Fruit fly (Drosophila melanogaster) whole organism, embryonic: ENCODE data around the gene dsd.

ENCODE experiments used
- Ada2b ChIP-seq: fragments of 200-800 bp; sonication (Bioruptor generic); IDR thresholded peaks from 2 replicates; pipeline ENCODE4 v1.3.6; 2022; ENCODE audit warnings: missing biosample characterization, missing genetic modification characterization
- Antp ChIP-seq: fragments of 200-800 bp; sonication (Bioruptor generic); optimal IDR thresholded peaks from 3 replicates; lab custom pipeline; 2016; ENCODE audit warnings: missing biosample characterization, missing genetic modification characterization
- Bdp1 ChIP-seq: fragments of 200-800 bp; sonication (Bioruptor generic); optimal IDR thresholded peaks from 3 replicates; lab custom pipeline; 2016; ENCODE audit warnings: missing biosample characterization, missing genetic modification characterization
- CG10147 ChIP-seq: fragments of 200-800 bp; sonication (Bioruptor generic); optimal IDR thresholded peaks from 2 replicates; lab custom pipeline; 2019; ENCODE audit warnings: missing biosample characterization, mild to moderate bottlenecking, missing genetic modification characterization, moderate library complexity
- CG10366 ChIP-seq: fragments of 200-800 bp; sonication (Bioruptor generic); IDR thresholded peaks from 2 replicates; pipeline ENCODE4 v1.3.6; 2022; ENCODE audit warnings: missing biosample characterization, missing genetic modification characterization
- CG10654 ChIP-seq: fragments of 200-800 bp; sonication (Bioruptor generic); optimal IDR thresholded peaks from 2 replicates; lab custom pipeline; 2016; ENCODE audit warnings: missing biosample characterization, missing genetic modification characterization
- CG11504 ChIP-seq: fragments of 200-800 bp; sonication (Bioruptor generic); optimal IDR thresholded peaks from 3 replicates; lab custom pipeline; 2019; ENCODE audit warnings: missing biosample characterization, mild to moderate bottlenecking, missing genetic modification characterization, moderate library complexity
- CG13296 ChIP-seq: fragments of 200-800 bp; sonication (Bioruptor generic); optimal IDR thresholded peaks from 3 replicates; lab custom pipeline; 2018; ENCODE audit warnings: missing biosample characterization, mild to moderate bottlenecking, missing genetic modification characterization
- CG14441 ChIP-seq: fragments of 200-800 bp; sonication (Bioruptor generic); IDR thresholded peaks from 2 replicates; pipeline ENCODE4 v1.3.6; 2022; ENCODE audit warnings: missing biosample characterization, missing genetic modification characterization
- CG15269 ChIP-seq: fragments of 200-800 bp; sonication (Bioruptor generic); optimal IDR thresholded peaks from 2 replicates; lab custom pipeline; 2018; ENCODE audit warnings: missing biosample characterization, mild to moderate bottlenecking, missing genetic modification characterization, moderate library complexity
- CG16863 ChIP-seq: fragments of 200-800 bp; sonication (Bioruptor generic); optimal IDR thresholded peaks from 3 replicates; lab custom pipeline; 2016; ENCODE audit warnings: missing biosample characterization, missing genetic modification characterization
- CG18599 ChIP-seq: fragments of 200-800 bp; sonication (Bioruptor generic); optimal IDR thresholded peaks from 3 replicates; lab custom pipeline; 2017; ENCODE audit warnings: missing biosample characterization, missing genetic modification characterization, mild to moderate bottlenecking, moderate library complexity, missing genetic modification reagents
- CG18619 ChIP-seq: fragments of 200-800 bp; sonication (Bioruptor generic); optimal IDR thresholded peaks from 3 replicates; lab custom pipeline; 2017; ENCODE audit warnings: missing biosample characterization, mild to moderate bottlenecking, missing genetic modification characterization
- CG2120 ChIP-seq: fragments of 200-800 bp; sonication (Bioruptor generic); optimal IDR thresholded peaks from 3 replicates; lab custom pipeline; 2016; ENCODE audit warnings: missing biosample characterization, missing genetic modification characterization
- CG31224 ChIP-seq: fragments of 200-800 bp; sonication (Bioruptor generic); IDR thresholded peaks from 2 replicates; pipeline ENCODE4 v1.3.6; 2022; ENCODE audit warnings: missing biosample characterization, missing genetic modification characterization
- CG3281 ChIP-seq: fragments of 200-800 bp; sonication (Bioruptor generic); optimal IDR thresholded peaks from 3 replicates; lab custom pipeline; 2017; ENCODE audit warnings: missing biosample characterization, mild to moderate bottlenecking, missing genetic modification characterization
- CG3847 ChIP-seq: fragments of 200-800 bp; sonication (Bioruptor generic); IDR thresholded peaks from 2 replicates; pipeline ENCODE4 v1.3.6; 2022; ENCODE audit warnings: missing biosample characterization, missing genetic modification characterization
- CG3995 ChIP-seq: fragments of 200-800 bp; sonication (Bioruptor generic); optimal IDR thresholded peaks from 3 replicates; lab custom pipeline; 2016; ENCODE audit warnings: missing biosample characterization, missing genetic modification characterization
- CG7786 ChIP-seq: fragments of 200-800 bp; sonication (Bioruptor generic); optimal IDR thresholded peaks from 2 replicates; lab custom pipeline; 2016; ENCODE audit warnings: missing biosample characterization, missing genetic modification characterization
- CG7839 ChIP-seq: fragments of 200-800 bp; sonication (Bioruptor generic); optimal IDR thresholded peaks from 3 replicates; lab custom pipeline; 2018; ENCODE audit warnings: missing biosample characterization, mild to moderate bottlenecking, missing genetic modification characterization, moderate library complexity
- CG9609 ChIP-seq: fragments of 200-800 bp; sonication (Bioruptor generic); optimal IDR thresholded peaks from 3 replicates; lab custom pipeline; 2016; ENCODE audit warnings: missing biosample characterization, missing genetic modification characterization
- CG9797 ChIP-seq: fragments of 200-800 bp; sonication (Bioruptor generic); optimal IDR thresholded peaks from 3 replicates; lab custom pipeline; 2018; ENCODE audit warnings: missing biosample characterization, mild to moderate bottlenecking, missing genetic modification characterization
- CG9876 ChIP-seq: fragments of 200-800 bp; sonication (Bioruptor generic); optimal IDR thresholded peaks from 2 replicates; lab custom pipeline; 2016; ENCODE audit warnings: missing biosample characterization, missing genetic modification characterization
- Fer3 ChIP-seq: fragments of 200-800 bp; sonication (Bioruptor generic); optimal IDR thresholded peaks from 2 replicates; lab custom pipeline; 2018; ENCODE audit warnings: missing biosample characterization, mild to moderate bottlenecking, missing genetic modification characterization, moderate library complexity
- Hr39 ChIP-seq: fragments of >200 bp; optimal IDR thresholded peaks from 2 replicates; lab custom pipeline; 2017
- MBD-R2 ChIP-seq: fragments of 200-800 bp; sonication (Bioruptor generic); IDR thresholded peaks from 2 replicates; pipeline ENCODE4 v1.3.6; 2022; ENCODE audit warnings: missing biosample characterization, missing genetic modification characterization
- Max ChIP-seq: fragments of 200-800 bp; sonication (Bioruptor generic); optimal IDR thresholded peaks from 2 replicates; lab custom pipeline; 2016; ENCODE audit warnings: missing biosample characterization, mild to moderate bottlenecking, missing genetic modification characterization
- NfI ChIP-seq: fragments of 200-800 bp; sonication (Bioruptor generic); optimal IDR thresholded peaks from 3 replicates; lab custom pipeline; 2018; ENCODE audit warnings: missing biosample characterization, mild to moderate bottlenecking, missing genetic modification characterization, moderate library complexity
- Oaz ChIP-seq: fragments of 200-800 bp; sonication (Bioruptor generic); IDR thresholded peaks from 2 replicates; pipeline ENCODE4 v1.3.6; 2022; ENCODE audit warnings: missing biosample characterization, missing genetic modification characterization
- Oli ChIP-seq: fragments of 200-800 bp; sonication (Bioruptor generic); optimal IDR thresholded peaks from 2 replicates; lab custom pipeline; 2018; ENCODE audit warnings: missing biosample characterization, mild to moderate bottlenecking, missing genetic modification characterization, moderate library complexity
- Poxn ChIP-seq: fragments of 200-800 bp; sonication (Bioruptor generic); IDR thresholded peaks from 2 replicates; pipeline ENCODE4 v1.3.6; 2022; ENCODE audit warnings: missing biosample characterization, missing genetic modification characterization
- Ptx1 ChIP-seq: fragments of 200-800 bp; sonication (Bioruptor generic); IDR thresholded peaks from 2 replicates; pipeline ENCODE4 v1.3.6; 2022; ENCODE audit warnings: missing biosample characterization, missing genetic modification characterization
- Rfx ChIP-seq: fragments of 200-800 bp; sonication (Bioruptor generic); IDR thresholded peaks from 2 replicates; pipeline ENCODE4 v1.3.6; 2022; ENCODE audit warnings: missing biosample characterization, missing genetic modification characterization
- al ChIP-seq: fragments of 200-800 bp; sonication (Bioruptor generic); IDR thresholded peaks from 2 replicates; pipeline ENCODE4 v1.3.6; 2022; ENCODE audit warnings: missing biosample characterization, missing genetic modification characterization
- bab2 ChIP-seq: fragments of 200-800 bp; sonication (Bioruptor generic); optimal IDR thresholded peaks from 2 replicates; lab custom pipeline; 2016; ENCODE audit warnings: missing biosample characterization, missing genetic modification characterization
- ci ChIP-seq: fragments of 200-800 bp; sonication (Bioruptor generic); IDR thresholded peaks from 3 replicates; pipeline ENCODE4 v1.3.6; 2022; ENCODE audit warnings: missing biosample characterization, missing genetic modification characterization
- dpn ChIP-seq, 2 experiments: fragments of 200-800 bp; sonication (Bioruptor generic); optimal IDR thresholded peaks; 3 replicates each; lab custom pipeline; 2016; ENCODE audit warnings: missing biosample characterization in 2 of 2, missing genetic modification characterization in 2 of 2
- ems ChIP-seq: fragments of 200-800 bp; sonication (Bioruptor generic); optimal IDR thresholded peaks from 3 replicates; lab custom pipeline; 2016; ENCODE audit warnings: missing biosample characterization, missing genetic modification characterization
- gem ChIP-seq: fragments of 200-800 bp; sonication (Bioruptor generic); optimal IDR thresholded peaks from 2 replicates; lab custom pipeline; 2019; ENCODE audit warnings: missing biosample characterization, mild to moderate bottlenecking, missing genetic modification characterization, moderate library complexity
- gro ChIP-seq: fragments of 200-800 bp; sonication (Bioruptor generic); optimal IDR thresholded peaks from 2 replicates; lab custom pipeline; 2016; ENCODE audit warnings: missing biosample characterization, missing genetic modification characterization
- ind ChIP-seq: fragments of 200-800 bp; sonication (Bioruptor generic); optimal IDR thresholded peaks from 3 replicates; lab custom pipeline; 2016; ENCODE audit warnings: missing biosample characterization, missing genetic modification characterization
- maf-S ChIP-seq: fragments of 200-800 bp; sonication (Bioruptor generic); optimal IDR thresholded peaks from 2 replicates; lab custom pipeline; 2016; ENCODE audit warnings: missing biosample characterization, missing genetic modification characterization
- mam ChIP-seq: fragments of 200-800 bp; sonication (Bioruptor generic); optimal IDR thresholded peaks from 3 replicates; lab custom pipeline; 2016; ENCODE audit warnings: missing biosample characterization, missing genetic modification characterization
- nom ChIP-seq: fragments of 200-800 bp; sonication (Bioruptor generic); optimal IDR thresholded peaks from 2 replicates; lab custom pipeline; 2017; ENCODE audit warnings: missing biosample characterization, missing genetic modification characterization, mild to moderate bottlenecking, moderate library complexity, missing genetic modification reagents
- pros ChIP-seq: fragments of 200-800 bp; sonication (Bioruptor generic); optimal IDR thresholded peaks from 3 replicates; lab custom pipeline; 2019; ENCODE audit warnings: missing biosample characterization, mild to moderate bottlenecking, missing genetic modification characterization, moderate library complexity
- psq ChIP-seq: fragments of 200-800 bp; sonication (Bioruptor generic); optimal IDR thresholded peaks from 2 replicates; lab custom pipeline; 2017; ENCODE audit warnings: missing biosample characterization, missing genetic modification characterization
- stc ChIP-seq: fragments of 200-800 bp; sonication (Bioruptor generic); IDR thresholded peaks from 2 replicates; pipeline ENCODE4 v1.3.6; 2022; ENCODE audit warnings: missing biosample characterization, missing genetic modification characterization
- sug ChIP-seq: fragments of 200-800 bp; optimal IDR thresholded peaks from 2 replicates; lab custom pipeline; 2019; ENCODE audit warnings: missing biosample characterization, mild to moderate bottlenecking, missing genetic modification characterization, moderate library complexity
- vfl ChIP-seq: fragments of 200-800 bp; sonication (Bioruptor generic); optimal IDR thresholded peaks from 2 replicates; lab custom pipeline; 2016; ENCODE audit warnings: missing biosample characterization, missing genetic modification characterization
- wek ChIP-seq: fragments of 200-800 bp; sonication (Bioruptor generic); optimal IDR thresholded peaks from 3 replicates; lab custom pipeline; 2018; ENCODE audit warnings: missing biosample characterization, mild to moderate bottlenecking, missing genetic modification characterization, moderate library complexity
- z ChIP-seq: fragments of 200-800 bp; sonication (Bioruptor generic); IDR thresholded peaks from 3 replicates; pipeline ENCODE4 v1.3.6; 2022; ENCODE audit warnings: missing biosample characterization, missing genetic modification characterization
- zfh1 ChIP-seq: fragments of 200-800 bp; sonication (Bioruptor generic); IDR thresholded peaks from 3 replicates; pipeline ENCODE4 v1.3.6; 2022; ENCODE audit warnings: missing biosample characterization, missing genetic modification characterization

Gene dsd

dm6 chr3R:27556972-27557371 is 50.2 kb downstream of the dsd start:
- no peak for TF ChIP-seq Hr39 (lab: Kevin White, UChicago)
- TF ChIP-seq Rfx (GFP tag; lab: Robert Waterston, UW), result peak; percentile 82
- TF ChIP-seq CG13296 (GFP tag; lab: Kevin White, UChicago), result peak; percentile 47
- TF ChIP-seq CG10366 (GFP tag; lab: Robert Waterston, UW), result peak; percentile 54
- TF ChIP-seq ems (GFP tag; lab: Kevin White, UChicago), result peak; percentile 17
- peak; percentile 52 for TF ChIP-seq CG11504 (tag; lab: Kevin White, UChicago)
- TF ChIP-seq CG9876 (GFP tag; lab: Kevin White, UChicago), result no peak
- TF ChIP-seq Ptx1 (GFP tag; lab: Robert Waterston, UW), result peak; percentile 63
- TF ChIP-seq sug (tag; lab: Kevin White, UChicago), result peak; percentile 1
- peak; percentile 25; the same call in 1 of the 2 replicates for TF ChIP-seq CG31224 (GFP tag; lab: Robert Waterston, UW)
- TF ChIP-seq CG7839 (tag; lab: Kevin White, UChicago), result peak; percentile 48
- peak; percentile 11 for TF ChIP-seq Oli (tag; lab: Kevin White, UChicago)
- peak; percentile 41 for TF ChIP-seq gem (tag; lab: Kevin White, UChicago)
- TF ChIP-seq Max (GFP tag; lab: Kevin White, UChicago), result no peak
- TF ChIP-seq Ada2b (GFP tag; lab: Robert Waterston, UW), result peak; percentile 75
- no peak for TF ChIP-seq nom (GFP tag; lab: Kevin White, UChicago)
- TF ChIP-seq CG18599, result peak; percentile 62
- TF ChIP-seq CG3847 (GFP tag; lab: Robert Waterston, UW), result peak; percentile 52
- 0 out of 2 replicates have a peak, but pooled peaks have one; percentile 23 for TF ChIP-seq MBD-R2
- no peak for TF ChIP-seq pros (GFP tag; lab: Kevin White, UChicago)
- TF ChIP-seq CG15269 (tag; lab: Kevin White, UChicago), result peak; percentile 52
- peak; percentile 68; the same call in 1 of the 2 replicates for TF ChIP-seq al (GFP tag; lab: Robert Waterston, UW)
- no peak for TF ChIP-seq maf-S (GFP tag; lab: Kevin White, UChicago)
- peak; percentile 47 for TF ChIP-seq ind (GFP tag; lab: Kevin White, UChicago)
- TF ChIP-seq vfl (GFP tag; lab: Kevin White, UChicago), result no peak
- peak; percentile 1 for TF ChIP-seq CG10654 (GFP tag; lab: Kevin White, UChicago)
- no peak for TF ChIP-seq psq
- peak; percentile 61; the same call in 1 of the 3 replicates for TF ChIP-seq zfh1 (GFP tag; lab: Robert Waterston, UW)
- TF ChIP-seq Poxn (GFP tag; lab: Robert Waterston, UW), result 0 out of 2 replicates have a peak, but pooled peaks have one; percentile 45
- TF ChIP-seq NfI (GFP tag; lab: Kevin White, UChicago), result peak; percentile 10
- peak; percentile 61 for TF ChIP-seq CG3281 (GFP tag; lab: Kevin White, UChicago)
- no peak for TF ChIP-seq CG16863
- TF ChIP-seq ci (GFP tag; lab: Robert Waterston, UW), result peak; percentile 38; the same call in 1 of the 3 replicates
- TF ChIP-seq CG10147 (GFP tag; lab: Kevin White, UChicago), result peak; percentile 17
- TF ChIP-seq CG7786 (GFP tag; lab: Kevin White, UChicago), result peak; percentile 15
- peak; percentile 33 for TF ChIP-seq CG3995 (GFP tag; lab: Kevin White, UChicago)
- peak; percentile 72 for TF ChIP-seq CG2120 (GFP tag; lab: Kevin White, UChicago)
- no peak for TF ChIP-seq z (GFP tag; lab: Robert Waterston, UW)
- peak; percentile 13 for TF ChIP-seq CG18619 (GFP tag; lab: Kevin White, UChicago)
- peak; percentile 39 for TF ChIP-seq gro (GFP tag; lab: Kevin White, UChicago)
- no peak for TF ChIP-seq Bdp1 (GFP tag; lab: Kevin White, UChicago)
- TF ChIP-seq mam (GFP tag; lab: Kevin White, UChicago), result peak; percentile 65
- peak; percentile 19 for TF ChIP-seq Antp (GFP tag; lab: Kevin White, UChicago)
- no peak for TF ChIP-seq wek (GFP tag; lab: Kevin White, UChicago)
- TF ChIP-seq Fer3 (tag; lab: Kevin White, UChicago), result peak; percentile 59
- no peak for TF ChIP-seq CG9797 (GFP tag; lab: Kevin White, UChicago)
- peak; percentile 20 for TF ChIP-seq CG9609 (GFP tag; lab: Kevin White, UChicago)
- peak; percentile 59 for TF ChIP-seq CG14441 (GFP tag; lab: Robert Waterston, UW)
- TF ChIP-seq bab2, result peak; percentile 40
- TF ChIP-seq stc (GFP tag; lab: Robert Waterston, UW), result 0 out of 2 replicates have a peak, but pooled peaks have one; percentile 24
- TF ChIP-seq dpn (GFP tag; optimal IDR thresholded peaks at IDR 0.05; lab: Kevin White, UChicago), result peak; percentile 12 to 14
- 0 out of 2 replicates have a peak, but pooled peaks have one; percentile 26 for TF ChIP-seq Oaz (GFP tag; lab: Robert Waterston, UW)
